Fruit fly (Drosophila melanogaster): ENCODE measurements around the gene rho-4.

- TF ChIP-seq usp (GFP tag; optimal IDR thresholded peaks at IDR 0.05), result no peak
- TF ChIP-seq EcR (GFP tag; optimal IDR thresholded peaks at IDR 0.05), result no peak
- no peak for TF ChIP-seq psq (optimal IDR thresholded peaks at IDR 0.05)
- TF ChIP-seq pan (optimal IDR thresholded peaks at IDR 0.05), result no peak
- no peak for TF ChIP-seq Dll (optimal IDR thresholded peaks at IDR 0.05)
Measured at dm6 chrX:11601408-11601807, 1.8 kb downstream of the rho-4 start.

All from whole organism.